Worm (Caenorhabditis elegans): ENCODE results near the gene pph-6.
A peak's percentile ranks its signal among the peaks of the same experiment; 100 is the strongest.

pph-6 gene

DNA sequence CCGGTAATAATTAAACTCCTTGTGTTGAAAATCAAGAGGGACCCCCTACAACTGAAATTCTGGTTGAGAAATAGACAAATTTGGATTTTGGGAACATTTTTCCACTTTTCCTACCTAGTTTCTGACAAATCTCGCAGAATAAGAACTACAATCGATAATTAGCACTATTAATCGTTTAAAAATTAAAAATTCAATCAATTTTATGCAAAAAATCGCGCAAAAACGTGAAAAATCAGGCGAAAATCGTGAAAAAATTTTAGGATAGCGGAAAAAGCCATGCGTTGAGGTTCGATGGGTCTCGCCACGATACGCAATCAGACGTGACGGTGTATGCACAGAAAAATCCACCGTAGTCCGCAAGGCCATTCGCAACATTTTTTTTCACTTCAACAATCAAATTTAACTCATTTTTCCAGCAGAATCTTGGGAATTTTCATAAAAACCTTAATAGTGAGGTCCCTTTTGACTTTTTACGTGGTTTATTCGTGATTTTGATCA, 43.6 kb downstream of the pph-6 start, which contains the start of gene lias-1 (continued):
- no peak for TF ChIP-seq repo-1 (tag; optimal IDR thresholded peaks at IDR 0.05)
- TF ChIP-seq F49E8.2 (tag; optimal IDR thresholded peaks at IDR 0.05; ENCODE audit: insufficient read depth) = peak; percentile 72
- TF ChIP-seq lin-26 (GFP tag; IDR thresholded peaks at IDR 0.05) = no peak
- TF ChIP-seq let-526 (GFP tag; IDR thresholded peaks at IDR 0.05) = no peak
- no peak for TF ChIP-seq ztf-3 (GFP tag; optimal IDR thresholded peaks at IDR 0.05)
- TF ChIP-seq ceh-27 (GFP tag; optimal IDR thresholded peaks at IDR 0.05) = peak; percentile 56
- peak; percentile 88 for TF ChIP-seq lsl-1 (GFP tag; optimal IDR thresholded peaks at IDR 0.05)
- TF ChIP-seq let-607 (tag; optimal IDR thresholded peaks at IDR 0.05) = no peak
- peak; percentile 31 for TF ChIP-seq pha-4 (tag; optimal IDR thresholded peaks at IDR 0.05)
- peak; percentile 72 for TF ChIP-seq ceh-100 (GFP tag; IDR thresholded peaks at IDR 0.05)
- no peak for TF ChIP-seq Y67H2A.10 (GFP tag; conservative IDR thresholded peaks at IDR 0.05)
- TF ChIP-seq Y79H2A.3 (GFP tag; conservative IDR thresholded peaks at IDR 0.05) = no peak
- no peak for TF ChIP-seq ztf-6 (GFP tag; IDR thresholded peaks at IDR 0.05)
- peak; percentile 7 for TF ChIP-seq F22D6.2 (tag; optimal IDR thresholded peaks at IDR 0.05)
- TF ChIP-seq bed-1 (GFP tag; IDR thresholded peaks at IDR 0.05) = no peak
- no peak for TF ChIP-seq attf-6 (GFP tag; IDR thresholded peaks at IDR 0.05)
- no peak for TF ChIP-seq zim-3 (tag; optimal IDR thresholded peaks at IDR 0.05)
- TF ChIP-seq madf-3 (GFP tag; IDR thresholded peaks at IDR 0.05) = 0 out of 2 replicates have a peak, but pooled peaks have one; percentile 57
- no peak for TF ChIP-seq zfh-2 (GFP tag; conservative IDR thresholded peaks at IDR 0.05)
- TF ChIP-seq B0019.2 (GFP tag; conservative IDR thresholded peaks at IDR 0.05) = no peak
- TF ChIP-seq K12H6.12 (tag; optimal IDR thresholded peaks at IDR 0.05) = peak; percentile 21
- TF ChIP-seq madf-10 (tag; optimal IDR thresholded peaks at IDR 0.05) = peak; percentile 38
- peak; percentile 82 for TF ChIP-seq attf-5 (GFP tag; optimal IDR thresholded peaks at IDR 0.05)
- TF ChIP-seq T26A5.8 (tag; optimal IDR thresholded peaks at IDR 0.05) = no peak
- no peak for TF ChIP-seq pbrm-1 (GFP tag; IDR thresholded peaks at IDR 0.05)
- peak; percentile 75 for TF ChIP-seq madf-6 (GFP tag; IDR thresholded peaks at IDR 0.05)
- TF ChIP-seq aptf-3 (GFP tag; IDR thresholded peaks at IDR 0.05) = no peak
- TF ChIP-seq unc-130 (GFP tag; optimal IDR thresholded peaks at IDR 0.05) = no peak
- TF ChIP-seq dpff-1 (tag; optimal IDR thresholded peaks at IDR 0.05) = no peak
- TF ChIP-seq tlf-1 (GFP tag; optimal IDR thresholded peaks at IDR 0.05) = peak; percentile 33
- no peak for TF ChIP-seq C06A6.2 (GFP tag; conservative IDR thresholded peaks at IDR 0.05)
- no peak for TF ChIP-seq hlh-26 (GFP tag; conservative IDR thresholded peaks at IDR 0.05)
- peak in 1 of 3 experiments; percentile 68 for TF ChIP-seq lin-35 (GFP tag; optimal IDR thresholded peaks at IDR 0.05)
- TF ChIP-seq rec-8 (tag; optimal IDR thresholded peaks at IDR 0.05) = no peak
- TF ChIP-seq aptf-2 (GFP tag; conservative IDR thresholded peaks at IDR 0.05) = no peak
- TF ChIP-seq nhr-80 (tag; optimal IDR thresholded peaks at IDR 0.05) = peak; percentile 27
- TF ChIP-seq sdz-38 (tag; optimal IDR thresholded peaks at IDR 0.05) = no peak
- TF ChIP-seq snpc-1.1 (tag; optimal IDR thresholded peaks at IDR 0.05; ENCODE audit: insufficient read depth) = peak; percentile 14
- 0 out of 2 replicates have a peak, but pooled peaks have one; percentile 34 for TF ChIP-seq ekl-4 (GFP tag; IDR thresholded peaks at IDR 0.05)
- TF ChIP-seq F39B2.1 (GFP tag; IDR thresholded peaks at IDR 0.05) = no peak

Measured in whole organism, young adult.